Worm (Caenorhabditis elegans) whole organism, L2 larva: ENCODE results near the gene best-23.

Source experiments
- C34F6.9 ChIP-seq: fragments of 150-350 bp; optimal IDR thresholded peaks from 2 replicates; lab custom pipeline; 2014; ENCODE audit warnings: missing biosample characterization, missing genetic modification characterization
- F13H6.1 ChIP-seq: sonication (generic microtip); optimal IDR thresholded peaks from 2 replicates; lab custom pipeline; 2016; ENCODE audit warnings: missing genetic modification characterization, missing compliant biosample characterization
- R02D3.7 ChIP-seq: fragments of 150-350 bp; optimal IDR thresholded peaks from 2 replicates; lab custom pipeline; 2014; ENCODE audit warnings: missing biosample characterization, missing genetic modification characterization
- Y55F3AM.14 ChIP-seq: fragments of 200-800 bp; sonication (Bioruptor generic); optimal IDR thresholded peaks from 2 replicates; lab custom pipeline; 2018; ENCODE audit warnings: mild to moderate bottlenecking, missing genetic modification characterization, missing compliant biosample characterization
- ZK546.5 ChIP-seq: sonication (generic microtip); optimal IDR thresholded peaks from 2 replicates; lab custom pipeline; 2017; ENCODE audit warnings: missing biosample characterization, missing genetic modification characterization
- aly-2 ChIP-seq: fragments of 150-350 bp; optimal IDR thresholded peaks from 2 replicates; lab custom pipeline; 2014; ENCODE audit warnings: missing biosample characterization, missing genetic modification characterization
- ama-1 ChIP-seq: fragments of 150-350 bp; optimal IDR thresholded peaks from 2 replicates; lab custom pipeline; 2018; ENCODE audit warnings: inconsistent platforms
- blmp-1 ChIP-seq: sonication (generic microtip); optimal IDR thresholded peaks from 2 replicates; lab custom pipeline; 2017; ENCODE audit warnings: missing genetic modification characterization, mild to moderate bottlenecking, missing compliant biosample characterization, antibody characterized with exemption, moderate library complexity; ENCODE audit not compliant: insufficient read depth
- ceh-16 ChIP-seq: fragments of 150-350 bp; optimal IDR thresholded peaks from 2 replicates; lab custom pipeline; 2014; ENCODE audit warnings: missing biosample characterization, missing genetic modification characterization
- ceh-82 ChIP-seq: fragments of 150-350 bp; optimal IDR thresholded peaks from 2 replicates; lab custom pipeline; 2014; ENCODE audit warnings: missing biosample characterization, missing genetic modification characterization
- crh-2 ChIP-seq: sonication (generic microtip); optimal IDR thresholded peaks from 2 replicates; lab custom pipeline; 2017; ENCODE audit warnings: missing biosample characterization, missing genetic modification characterization
- dmd-4 ChIP-seq: sonication (generic microtip); optimal IDR thresholded peaks from 2 replicates; lab custom pipeline; 2017; ENCODE audit warnings: missing biosample characterization, missing genetic modification characterization
- egl-27 ChIP-seq: sonication (generic microtip); optimal IDR thresholded peaks from 3 replicates; lab custom pipeline; 2017; ENCODE audit warnings: missing biosample characterization, missing genetic modification reagents, missing genetic modification characterization
- elt-1 ChIP-seq: fragments of 150-350 bp; optimal IDR thresholded peaks from 2 replicates; lab custom pipeline; 2014; ENCODE audit warnings: missing biosample characterization, missing genetic modification characterization
- elt-3 ChIP-seq: sonication (generic microtip); optimal IDR thresholded peaks from 2 replicates; lab custom pipeline; 2017; ENCODE audit warnings: missing biosample characterization, missing genetic modification characterization
- fos-1 ChIP-seq: fragments of 150-350 bp; optimal IDR thresholded peaks from 2 replicates; lab custom pipeline; 2014; ENCODE audit warnings: missing biosample characterization, missing genetic modification characterization
- lin-11 ChIP-seq: fragments of 150-350 bp; sonication (generic microtip); optimal IDR thresholded peaks from 2 replicates; lab custom pipeline; 2014; ENCODE audit warnings: missing biosample characterization, missing genetic modification characterization, inconsistent platforms, mixed read lengths
- lin-39 ChIP-seq: fragments of 150-350 bp; optimal IDR thresholded peaks from 2 replicates; lab custom pipeline; 2014; ENCODE audit warnings: missing biosample characterization, missing genetic modification reagents, missing genetic modification characterization
- lsy-2 ChIP-seq, 2 experiments: fragments of 150-350 bp in 1 of 2; sonication (generic microtip) in 1 of 2; optimal IDR thresholded peaks; 2 replicates each; lab custom pipeline; 2014 to 2017; ENCODE audit warnings: missing biosample characterization in 2 of 2, missing genetic modification characterization in 2 of 2
- mab-5 ChIP-seq: fragments of 150-350 bp; optimal IDR thresholded peaks from 2 replicates; lab custom pipeline; 2014; ENCODE audit warnings: missing biosample characterization, missing genetic modification characterization
- mbf-1 ChIP-seq: sonication (generic microtip); optimal IDR thresholded peaks from 2 replicates; lab custom pipeline; 2017; ENCODE audit warnings: missing biosample characterization, missing genetic modification characterization
- mdl-1 ChIP-seq, 2 experiments: fragments of 150-350 bp in 1 of 2; sonication (generic microtip) in 1 of 2; optimal IDR thresholded peaks; 2 replicates each; lab custom pipeline; 2017; ENCODE audit warnings: missing biosample characterization in 2 of 2, missing genetic modification characterization in 2 of 2
- nhr-10 ChIP-seq: sonication (generic microtip); optimal IDR thresholded peaks from 2 replicates; lab custom pipeline; 2017; ENCODE audit warnings: missing biosample characterization, missing genetic modification characterization
- nhr-11 ChIP-seq: fragments of 150-350 bp; optimal IDR thresholded peaks from 2 replicates; lab custom pipeline; 2014; ENCODE audit warnings: missing biosample characterization, missing genetic modification characterization
- nhr-12 ChIP-seq: fragments of 150-350 bp; optimal IDR thresholded peaks from 2 replicates; lab custom pipeline; 2014; ENCODE audit warnings: missing biosample characterization, missing genetic modification characterization
- nhr-129 ChIP-seq: fragments of 150-350 bp; optimal IDR thresholded peaks from 2 replicates; lab custom pipeline; 2014; ENCODE audit warnings: missing biosample characterization, missing genetic modification characterization
- nhr-21 ChIP-seq: fragments of 150-350 bp; optimal IDR thresholded peaks from 2 replicates; lab custom pipeline; 2014; ENCODE audit warnings: missing biosample characterization, missing genetic modification characterization
- nhr-23 ChIP-seq: fragments of 150-350 bp; optimal IDR thresholded peaks from 2 replicates; lab custom pipeline; 2014; ENCODE audit warnings: missing biosample characterization, missing genetic modification reagents, missing genetic modification characterization
- nhr-237 ChIP-seq: fragments of 150-350 bp; optimal IDR thresholded peaks from 2 replicates; lab custom pipeline; 2014; ENCODE audit warnings: missing biosample characterization, missing genetic modification characterization
- nhr-25 ChIP-seq: fragments of 150-350 bp; sonication (generic microtip); optimal IDR thresholded peaks from 3 replicates; lab custom pipeline; 2014; ENCODE audit warnings: missing biosample characterization, missing genetic modification characterization
- nhr-6 ChIP-seq: fragments of 150-350 bp; optimal IDR thresholded peaks from 2 replicates; lab custom pipeline; 2014; ENCODE audit warnings: missing biosample characterization, missing genetic modification characterization
- nhr-77 ChIP-seq: fragments of 150-350 bp; optimal IDR thresholded peaks from 2 replicates; lab custom pipeline; 2014; ENCODE audit warnings: missing biosample characterization, missing genetic modification characterization
- sem-4 ChIP-seq: fragments of 150-350 bp; optimal IDR thresholded peaks from 2 replicates; lab custom pipeline; 2014; ENCODE audit warnings: missing biosample characterization, missing genetic modification reagents, missing genetic modification characterization
- skn-1 ChIP-seq: sonication (generic microtip); optimal IDR thresholded peaks from 2 replicates; lab custom pipeline; 2017; ENCODE audit warnings: missing biosample characterization, missing genetic modification characterization
- sma-3 ChIP-seq: sonication (generic microtip); optimal IDR thresholded peaks from 2 replicates; lab custom pipeline; 2016; ENCODE audit warnings: missing genetic modification reagents, missing genetic modification characterization, missing compliant biosample characterization
- sma-9 ChIP-seq, 2 experiments: fragments of 150-350 bp in 1 of 2; sonication (generic microtip) in 1 of 2; optimal IDR thresholded peaks; 2 replicates each; lab custom pipeline; 2014 to 2016; ENCODE audit warnings: missing genetic modification characterization in 2 of 2, mild to moderate bottlenecking in 1 of 2, missing biosample characterization in 1 of 2, missing compliant biosample characterization in 1 of 2, missing genetic modification reagents in 1 of 2, moderate library complexity in 1 of 2
- snpc-4 ChIP-seq: fragments of 150-350 bp; optimal IDR thresholded peaks from 2 replicates; lab custom pipeline; 2014; ENCODE audit warnings: missing biosample characterization, missing genetic modification characterization
- unc-55 ChIP-seq: fragments of 150-350 bp; sonication (generic microtip); optimal IDR thresholded peaks from 3 replicates; lab custom pipeline; 2014; ENCODE audit warnings: missing biosample characterization, missing genetic modification reagents, missing genetic modification characterization
- unc-62 ChIP-seq: fragments of 150-350 bp; optimal IDR thresholded peaks from 2 replicates; lab custom pipeline; 2014; ENCODE audit warnings: missing biosample characterization, missing genetic modification reagents, missing genetic modification characterization
- zag-1 ChIP-seq: fragments of 150-350 bp; optimal IDR thresholded peaks from 2 replicates; lab custom pipeline; 2014; ENCODE audit warnings: missing biosample characterization, missing genetic modification characterization
- ztf-1 ChIP-seq: fragments of 200-800 bp; sonication (Bioruptor generic); conservative IDR thresholded peaks from 2 replicates; pipeline ENCODE4 v1.3.6; 2022; ENCODE audit warnings: missing genetic modification characterization, missing compliant biosample characterization
- ztf-11 ChIP-seq: sonication (generic microtip); optimal IDR thresholded peaks from 2 replicates; lab custom pipeline; 2017; ENCODE audit warnings: missing biosample characterization, missing genetic modification characterization
- ztf-4 ChIP-seq: fragments of 150-350 bp; optimal IDR thresholded peaks from 2 replicates; lab custom pipeline; 2014; ENCODE audit warnings: missing biosample characterization, missing genetic modification characterization

Gene best-23

ce11 chrII:7895190-7895589 is 12.2 kb downstream of the best-23 start:
- TF ChIP-seq nhr-23 (tag; lab: Kevin White, UChicago) (no peak), lsy-2 (tag; optimal IDR thresholded peaks at IDR 0.05; lab: Kevin White, UChicago) (peak in 1 of 2 experiments; percentile 24), C34F6.9 (peak; percentile 28), mdl-1 (tag; optimal IDR thresholded peaks at IDR 0.05; lab: Kevin White, UChicago) (no peak), nhr-129 (tag; lab: Kevin White, UChicago) (peak; percentile 49)

ce11 chrII:7893648-7894047 is 13.7 kb downstream of the best-23 start:
- TF ChIP-seq sma-9 (GFP tag; optimal IDR thresholded peaks at IDR 0.05; lab: Kevin White, UChicago) (peak; percentile 13), sma-9 (tag; optimal IDR thresholded peaks at IDR 0.05; lab: Kevin White, UChicago) (no peak), ztf-4 (tag; lab: Kevin White, UChicago) (no peak), aly-2 (tag; lab: Kevin White, UChicago) (no peak)

- no peak for TF ChIP-seq ztf-4 (tag; lab: Kevin White, UChicago)
- TF ChIP-seq lsy-2 (tag; optimal IDR thresholded peaks at IDR 0.05; lab: Kevin White, UChicago), result no peak
- TF ChIP-seq ama-1 (lab: Kevin White, UChicago), result no peak
- TF ChIP-seq nhr-12 (tag; lab: Kevin White, UChicago), result no peak
- no peak for TF ChIP-seq sma-9 (GFP tag; optimal IDR thresholded peaks at IDR 0.05; lab: Kevin White, UChicago)
- TF ChIP-seq sma-9 (tag; optimal IDR thresholded peaks at IDR 0.05; lab: Kevin White, UChicago), result no peak
Measured at ce11 chrII:7892761-7893272, 14.6 kb downstream of the best-23 start, which contains the start of gene ptc-1. Gene ptc-1, plus strand, starts transcription at chrII:7893222.

DNA sequence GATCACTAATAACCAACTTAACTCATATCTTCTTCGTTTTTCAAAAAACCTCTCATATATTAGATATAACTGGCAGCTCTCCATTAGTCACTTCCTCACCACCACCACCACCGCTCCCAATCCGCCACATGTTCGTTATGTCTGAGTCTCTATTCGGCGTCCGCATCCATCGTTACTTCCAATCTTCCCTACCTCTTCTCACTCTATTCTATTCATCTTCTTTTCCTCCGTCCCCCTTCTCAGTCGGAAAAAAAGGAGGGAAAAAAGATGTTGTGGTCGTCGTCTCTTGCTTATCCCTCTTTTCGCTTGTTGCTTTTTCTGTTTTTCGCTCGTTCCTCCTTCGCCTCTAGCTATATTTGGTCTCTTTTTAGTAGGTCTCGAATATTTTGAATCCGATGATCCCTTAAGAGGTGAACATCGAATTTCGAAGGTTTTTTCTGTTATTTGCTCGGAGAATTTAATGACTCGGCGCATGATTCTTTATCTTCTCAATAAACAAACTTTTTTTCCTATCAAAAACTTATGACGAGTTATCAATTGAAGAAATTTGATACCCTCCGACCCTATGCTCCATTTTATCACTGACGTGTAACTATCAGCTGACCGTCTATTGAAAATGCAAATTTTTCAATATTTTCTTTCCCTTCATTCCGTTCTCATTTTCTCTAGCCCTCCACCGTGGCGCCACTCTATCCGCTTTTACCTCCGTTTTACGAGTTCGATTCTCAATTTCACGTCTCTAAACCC is 15.3 kb downstream of the best-23 start:
- TF ChIP-seq mbf-1 (tag; lab: Kevin White, UChicago), result no peak
- peak; percentile 40 for TF ChIP-seq lin-11 (tag; lab: Kevin White, UChicago)
- TF ChIP-seq nhr-10, result no peak
- peak; percentile 22 for TF ChIP-seq lin-39 (tag; lab: Kevin White, UChicago)
- peak; percentile 60 for TF ChIP-seq F13H6.1 (tag; lab: Kevin White, UChicago)
- TF ChIP-seq nhr-237, result no peak
- TF ChIP-seq unc-55 (GFP tag; lab: Kevin White, UChicago), result peak; percentile 85
- TF ChIP-seq sma-9 (GFP tag; optimal IDR thresholded peaks at IDR 0.05; lab: Kevin White, UChicago), result peak; percentile 29
- no peak for TF ChIP-seq sma-9 (tag; optimal IDR thresholded peaks at IDR 0.05; lab: Kevin White, UChicago)
- TF ChIP-seq skn-1, result no peak
- peak; percentile 40 for TF ChIP-seq Y55F3AM.14
- peak; percentile 69 for TF ChIP-seq ztf-4 (tag; lab: Kevin White, UChicago)
- TF ChIP-seq ama-1 (lab: Kevin White, UChicago), result peak; percentile 60
- TF ChIP-seq sma-3 (GFP tag; lab: Kevin White, UChicago), result no peak
- TF ChIP-seq nhr-129 (tag; lab: Kevin White, UChicago), result peak; percentile 59
- TF ChIP-seq crh-2 (tag; lab: Kevin White, UChicago), result peak; percentile 67
- TF ChIP-seq nhr-11 (tag; lab: Kevin White, UChicago), result no peak
- no peak for TF ChIP-seq dmd-4 (tag; lab: Kevin White, UChicago)
- TF ChIP-seq mdl-1 (tag; optimal IDR thresholded peaks at IDR 0.05; lab: Kevin White, UChicago), result no peak
- TF ChIP-seq nhr-23 (tag; lab: Kevin White, UChicago), result no peak
- peak; percentile 64 for TF ChIP-seq C34F6.9
- no peak for TF ChIP-seq ceh-16 (tag; lab: Kevin White, UChicago)
- TF ChIP-seq sem-4 (tag; lab: Kevin White, UChicago), result peak; percentile 70
- TF ChIP-seq R02D3.7 (tag; lab: Kevin White, UChicago), result no peak
- no peak for TF ChIP-seq unc-62 (GFP tag; lab: Kevin White, UChicago)
- no peak for TF ChIP-seq nhr-21 (tag; lab: Kevin White, UChicago)
- no peak for TF ChIP-seq ceh-82 (tag; lab: Kevin White, UChicago)
- TF ChIP-seq ztf-11 (tag; lab: Kevin White, UChicago), result no peak
- TF ChIP-seq nhr-77, result no peak
- TF ChIP-seq snpc-4 (tag; lab: Kevin White, UChicago), result peak; percentile 22
- no peak for TF ChIP-seq ZK546.5
- TF ChIP-seq elt-1, result no peak
- no peak for TF ChIP-seq ztf-1 (GFP tag; lab: Robert Waterston, UW)
- no peak for TF ChIP-seq nhr-6
- TF ChIP-seq lsy-2 (tag; optimal IDR thresholded peaks at IDR 0.05; lab: Kevin White, UChicago), result peak in 1 of 2 experiments; percentile 54
- TF ChIP-seq nhr-25 (tag; lab: Kevin White, UChicago), result peak; percentile 2
- TF ChIP-seq blmp-1 (tag; lab: Kevin White, UChicago), result no peak
- no peak for TF ChIP-seq egl-27
- TF ChIP-seq elt-3 (tag; lab: Kevin White, UChicago), result no peak
- no peak for TF ChIP-seq nhr-12 (tag; lab: Kevin White, UChicago)
- peak; percentile 80 for TF ChIP-seq fos-1
- peak; percentile 64 for TF ChIP-seq mab-5 (tag; lab: Kevin White, UChicago)
- peak; percentile 50 for TF ChIP-seq zag-1 (tag; lab: Kevin White, UChicago)
